Worm (Caenorhabditis elegans) whole organism, L1 larva: ENCODE results near the gene tag-335.

ENCODE experiments used
- C34B4.2 ChIP-seq: sonication (generic microtip); optimal IDR thresholded peaks from 2 replicates; lab custom pipeline; 2017; ENCODE audit warnings: mild to moderate bottlenecking, missing genetic modification characterization, missing compliant biosample characterization
- aly-2 ChIP-seq: fragments of 150-350 bp; optimal IDR thresholded peaks from 2 replicates; lab custom pipeline; 2014; ENCODE audit warnings: missing biosample characterization, missing genetic modification characterization
- blmp-1 ChIP-seq: fragments of 150-350 bp; optimal IDR thresholded peaks from 2 replicates; lab custom pipeline; 2014; ENCODE audit warnings: missing biosample characterization, missing genetic modification characterization
- ceh-82 ChIP-seq, 3 experiments: fragments of 150-350 bp in 1 of 3; sonication (generic microtip) in 2 of 3; optimal IDR thresholded peaks; 2 replicates each; lab custom pipeline; 2014 to 2017; ENCODE audit warnings: missing biosample characterization in 3 of 3, missing genetic modification characterization in 3 of 3
- ceh-90 ChIP-seq: sonication (generic microtip); optimal IDR thresholded peaks from 2 replicates; lab custom pipeline; 2016; ENCODE audit warnings: missing genetic modification characterization, missing compliant biosample characterization
- dpl-1 ChIP-seq, 3 experiments: fragments of 150-350 bp in 2 of 3; sonication (generic microtip) in 1 of 3; optimal IDR thresholded peaks; 2 replicates each; lab custom pipeline; 2014 to 2017; ENCODE audit warnings: missing biosample characterization in 3 of 3, missing genetic modification characterization in 3 of 3, missing genetic modification reagents in 3 of 3
- egl-27 ChIP-seq, 2 experiments: fragments of 150-350 bp in 1 of 2; sonication (generic microtip); optimal IDR thresholded peaks; 3 replicates each; lab custom pipeline; 2017 to 2018; ENCODE audit warnings: missing biosample characterization in 2 of 2, missing genetic modification characterization in 2 of 2, missing genetic modification reagents in 2 of 2
- elt-2 ChIP-seq: sonication (generic microtip); optimal IDR thresholded peaks from 2 replicates; lab custom pipeline; 2016; ENCODE audit warnings: missing genetic modification characterization, mild to moderate bottlenecking, inconsistent platforms, missing compliant biosample characterization, missing genetic modification reagents
- ets-5 ChIP-seq: fragments of 200-800 bp; sonication (Bioruptor generic); IDR thresholded peaks from 2 replicates; pipeline ENCODE4 v1.3.6; 2022; ENCODE audit warnings: missing genetic modification characterization, missing compliant biosample characterization
- fkh-4 ChIP-seq: sonication (generic microtip); optimal IDR thresholded peaks from 2 replicates; lab custom pipeline; 2016; ENCODE audit warnings: missing compliant biosample characterization, missing genetic modification characterization, borderline replicate concordance
- fos-1 ChIP-seq: fragments of 150-350 bp; optimal IDR thresholded peaks from 2 replicates; lab custom pipeline; 2014; ENCODE audit warnings: missing biosample characterization, missing genetic modification characterization
- hpl-2 ChIP-seq: fragments of 150-350 bp; optimal IDR thresholded peaks from 2 replicates; lab custom pipeline; 2014; ENCODE audit warnings: missing biosample characterization, missing genetic modification reagents, missing genetic modification characterization
- lin-14 ChIP-seq: fragments of 200-800 bp; sonication (Bioruptor generic); optimal IDR thresholded peaks from 2 replicates; lab custom pipeline; 2018; ENCODE audit warnings: mild to moderate bottlenecking, missing genetic modification characterization, moderate library complexity, missing compliant biosample characterization
- lin-15B ChIP-seq: fragments of 150-350 bp; sonication (generic microtip); optimal IDR thresholded peaks from 3 replicates; lab custom pipeline; 2014; ENCODE audit warnings: missing biosample characterization, missing genetic modification characterization
- lin-39 ChIP-seq: fragments of 150-350 bp; optimal IDR thresholded peaks from 2 replicates; lab custom pipeline; 2014; ENCODE audit warnings: missing biosample characterization, missing genetic modification reagents, missing genetic modification characterization
- lir-3 ChIP-seq: sonication (generic microtip); optimal IDR thresholded peaks from 2 replicates; lab custom pipeline; 2016; ENCODE audit warnings: mild to moderate bottlenecking, missing genetic modification characterization, moderate library complexity, missing compliant biosample characterization; ENCODE audit not compliant: poor library complexity
- lsy-2 ChIP-seq, 2 experiments: fragments of 150-350 bp; optimal IDR thresholded peaks; 2 replicates each; lab custom pipeline; 2014; ENCODE audit warnings: missing biosample characterization in 2 of 2, missing genetic modification characterization in 2 of 2
- mab-9 ChIP-seq: fragments of 200-800 bp; sonication (Bioruptor generic); IDR thresholded peaks from 2 replicates; pipeline ENCODE4 v1.3.6; 2022; ENCODE audit warnings: missing genetic modification reagents, missing genetic modification characterization, missing compliant biosample characterization
- mdl-1 ChIP-seq, 2 experiments: fragments of 150-350 bp; optimal IDR thresholded peaks; 2 replicates each; lab custom pipeline; 2014 to 2017; ENCODE audit warnings: missing biosample characterization in 2 of 2, missing genetic modification characterization in 2 of 2, inconsistent platforms in 1 of 2
- nhr-11 ChIP-seq: fragments of 150-350 bp; optimal IDR thresholded peaks from 2 replicates; lab custom pipeline; 2014; ENCODE audit warnings: missing biosample characterization, missing genetic modification characterization
- nhr-20 ChIP-seq: sonication (generic microtip); optimal IDR thresholded peaks from 2 replicates; lab custom pipeline; 2016; ENCODE audit warnings: mild to moderate bottlenecking, missing genetic modification characterization, missing compliant biosample characterization
- nhr-237 ChIP-seq: fragments of 150-350 bp; optimal IDR thresholded peaks from 2 replicates; lab custom pipeline; 2014; ENCODE audit warnings: missing biosample characterization, missing genetic modification characterization
- nhr-71 ChIP-seq: sonication (generic microtip); optimal IDR thresholded peaks from 2 replicates; lab custom pipeline; 2016; ENCODE audit warnings: mild to moderate bottlenecking, missing genetic modification characterization, moderate library complexity, missing compliant biosample characterization
- nhr-76 ChIP-seq: sonication (generic microtip); optimal IDR thresholded peaks from 2 replicates; lab custom pipeline; 2017; ENCODE audit warnings: missing biosample characterization, missing genetic modification characterization
- nhr-84 ChIP-seq: sonication (generic microtip); optimal IDR thresholded peaks from 2 replicates; lab custom pipeline; 2017; ENCODE audit warnings: missing biosample characterization, missing genetic modification characterization
- nhr-90 ChIP-seq: sonication (generic microtip); optimal IDR thresholded peaks from 2 replicates; lab custom pipeline; 2016; ENCODE audit warnings: mild to moderate bottlenecking, missing genetic modification characterization, missing compliant biosample characterization; ENCODE audit not compliant: poor library complexity
- snu-23 ChIP-seq: sonication (generic microtip); optimal IDR thresholded peaks from 2 replicates; lab custom pipeline; 2016; ENCODE audit warnings: missing genetic modification characterization, missing compliant biosample characterization
- sox-4 ChIP-seq: sonication (generic microtip); optimal IDR thresholded peaks from 2 replicates; lab custom pipeline; 2016; ENCODE audit warnings: missing genetic modification characterization, missing compliant biosample characterization
- sup-37 ChIP-seq: fragments of 200-800 bp; sonication (Bioruptor generic); optimal IDR thresholded peaks from 2 replicates; lab custom pipeline; 2018; ENCODE audit warnings: mild to moderate bottlenecking, missing genetic modification characterization, missing compliant biosample characterization
- swsn-7 ChIP-seq: sonication (generic microtip); optimal IDR thresholded peaks from 2 replicates; lab custom pipeline; 2016; ENCODE audit warnings: missing genetic modification characterization, missing compliant biosample characterization
- tbx-2 ChIP-seq: sonication (generic microtip); optimal IDR thresholded peaks from 2 replicates; lab custom pipeline; 2016; ENCODE audit warnings: missing genetic modification characterization, missing compliant biosample characterization
- tlp-1 ChIP-seq: fragments of 150-350 bp; optimal IDR thresholded peaks from 2 replicates; lab custom pipeline; 2014; ENCODE audit warnings: missing biosample characterization, missing genetic modification characterization
- unc-62 ChIP-seq: fragments of 150-350 bp; optimal IDR thresholded peaks from 2 replicates; lab custom pipeline; 2014; ENCODE audit warnings: missing biosample characterization, missing genetic modification reagents, missing genetic modification characterization
- unc-98 ChIP-seq: fragments of 200-800 bp; sonication (Bioruptor generic); IDR thresholded peaks from 2 replicates; pipeline ENCODE4 v1.3.6; 2022; ENCODE audit warnings: missing genetic modification characterization, missing compliant biosample characterization

tag-335 gene

DNA sequence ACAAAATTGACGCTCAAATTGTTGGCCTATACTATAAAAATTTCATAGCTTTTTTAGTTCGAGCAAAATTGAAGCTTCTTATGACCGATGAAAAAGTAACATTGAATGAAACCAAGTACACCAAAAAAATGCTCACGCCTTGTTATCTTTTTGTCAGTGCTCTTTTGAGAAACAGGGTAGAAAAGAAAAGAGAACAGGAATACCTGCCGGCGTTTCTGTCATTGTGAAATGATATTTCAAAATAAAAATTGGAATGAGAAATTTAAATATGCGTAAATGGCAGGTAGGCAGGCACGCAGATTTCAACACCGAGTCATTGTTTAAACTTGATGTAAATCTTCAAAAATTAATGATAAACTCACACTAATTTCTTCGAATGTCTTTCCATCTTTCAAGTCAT, 26.4 kb upstream of the tag-335 start:
- TF ChIP-seq sox-4 (no peak), swsn-7 (no peak), ceh-90 (tag; lab: Kevin White, UChicago) (no peak), lin-39 (tag; lab: Kevin White, UChicago) (no peak), nhr-84 (tag; lab: Kevin White, UChicago) (no peak), nhr-20 (tag; lab: Kevin White, UChicago) (no peak)

ce11 chrIV:12302885-12303284, 24.5 kb upstream of the tag-335 start:
- TF ChIP-seq mdl-1 (tag; optimal IDR thresholded peaks at IDR 0.05; lab: Kevin White, UChicago) (no peak), elt-2 (tag; lab: Kevin White, UChicago) (peak; percentile 43)

DNA sequence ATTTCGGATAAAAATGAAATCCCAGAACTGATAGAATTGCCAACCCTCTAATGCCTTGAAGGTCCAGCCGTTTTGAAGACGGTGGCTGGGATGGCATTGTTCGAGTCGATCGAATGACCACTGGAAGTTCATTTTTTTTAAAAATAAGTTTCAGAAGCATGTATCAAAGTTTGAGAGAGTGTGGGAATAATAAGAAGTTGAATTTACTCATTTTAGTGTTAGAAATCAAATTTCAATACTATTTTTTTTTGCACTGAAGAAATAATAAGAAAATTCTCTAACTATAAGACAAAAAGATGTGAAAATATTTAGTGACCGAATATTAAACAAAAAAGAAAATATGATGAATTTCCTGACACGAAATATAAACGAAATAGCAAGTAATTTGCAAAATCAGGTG, 22.8 kb upstream of the tag-335 start, which contains the start of gene oac-59:
oac-59 (minus strand) TSS at position 101 of the 400 bp plus-strand sequence.
- no peak for TF ChIP-seq nhr-84 (tag; lab: Kevin White, UChicago)
- TF ChIP-seq dpl-1 (GFP tag; optimal IDR thresholded peaks at IDR 0.05; lab: Kevin White, UChicago): no peak
- no peak for TF ChIP-seq tbx-2
- no peak for TF ChIP-seq lin-15B (tag; lab: Kevin White, UChicago)
- TF ChIP-seq lsy-2 (tag; optimal IDR thresholded peaks at IDR 0.05; lab: Kevin White, UChicago): no peak
- TF ChIP-seq nhr-71: no peak

- TF ChIP-seq tlp-1 (tag; lab: Kevin White, UChicago) (no peak), unc-62 (GFP tag; lab: Kevin White, UChicago) (no peak), ceh-82 (tag; optimal IDR thresholded peaks at IDR 0.05; lab: Kevin White, UChicago) (no peak), lin-39 (tag; lab: Kevin White, UChicago) (no peak), hpl-2 (GFP tag; lab: Kevin White, UChicago) (no peak), lin-14 (GFP tag; lab: Kevin White, UChicago) (no peak), blmp-1 (tag; lab: Kevin White, UChicago) (no peak)
Measured at ce11 chrIV:12290744-12291143, 12.3 kb upstream of the tag-335 start, which contains the start of gene C42C1.8. TSS of gene C42C1.8 (plus strand) at chrIV:12291044.

- no peak for TF ChIP-seq C34B4.2 (tag; lab: Kevin White, UChicago)
- no peak for TF ChIP-seq sup-37 (GFP tag; lab: Kevin White, UChicago)
- no peak for TF ChIP-seq lir-3 (tag; lab: Kevin White, UChicago)
- TF ChIP-seq aly-2: no peak
Measured at ce11 chrIV:12289149-12289548, 10.8 kb upstream of the tag-335 start, which contains the start of gene C42C1.9. TSS of gene C42C1.9 (plus strand) at chrIV:12289449.

ce11 chrIV:12287628-12288027, 9.2 kb upstream of the tag-335 start, which contains the start of gene erl-1:
TSS of gene erl-1 (plus strand) at chrIV:12287928.
- no peak for TF ChIP-seq mab-9 (GFP tag; lab: Robert Waterston, UW)
- TF ChIP-seq snu-23 (GFP tag; lab: Kevin White, UChicago): no peak
- no peak for TF ChIP-seq lsy-2 (tag; optimal IDR thresholded peaks at IDR 0.05; lab: Kevin White, UChicago)
- TF ChIP-seq hpl-2 (GFP tag; lab: Kevin White, UChicago): no peak
- no peak for TF ChIP-seq egl-27 (tag; optimal IDR thresholded peaks at IDR 0.05; lab: Kevin White, UChicago)
- TF ChIP-seq nhr-71: no peak
- TF ChIP-seq lir-3 (tag; lab: Kevin White, UChicago): no peak
- no peak for TF ChIP-seq fkh-4 (tag; lab: Kevin White, UChicago)
- no peak for TF ChIP-seq nhr-11 (tag; lab: Kevin White, UChicago)
- no peak for TF ChIP-seq fos-1 (tag; lab: Kevin White, UChicago)
- no peak for TF ChIP-seq nhr-237 (tag; lab: Kevin White, UChicago)
- no peak for TF ChIP-seq nhr-90 (tag; lab: Kevin White, UChicago)
- no peak for TF ChIP-seq unc-98 (GFP tag; lab: Robert Waterston, UW)
- TF ChIP-seq sox-4: no peak
- TF ChIP-seq ets-5 (GFP tag; lab: Robert Waterston, UW): no peak
- TF ChIP-seq nhr-76 (tag; lab: Kevin White, UChicago): no peak
